Worm (Caenorhabditis elegans): ENCODE data around the gene pph-1.

- TF ChIP-seq snpc-4 (tag; optimal IDR thresholded peaks at IDR 0.05) (no peak), lin-13 (GFP tag; optimal IDR thresholded peaks at IDR 0.05) (no peak)
These were observed 27.1 kb downstream of the pph-1 start for ce11 chrV:10729456-10729904.
